Fruit fly (Drosophila melanogaster) whole organism, adult: ENCODE data around the gene Diedel2.

Source experiments
- Crg-1 ChIP-seq: fragments of 200-800 bp; sonication (Bioruptor generic); optimal IDR thresholded peaks from 2 replicates; lab custom pipeline; 2016; ENCODE audit warnings: missing biosample characterization, missing genetic modification characterization
- Mnt ChIP-seq: fragments of 200-800 bp; sonication (Bioruptor generic); optimal IDR thresholded peaks from 2 replicates; lab custom pipeline; 2016; ENCODE audit warnings: missing biosample characterization, mild to moderate bottlenecking, missing genetic modification characterization
- bab1 ChIP-seq: fragments of 200-800 bp; sonication (Bioruptor generic); optimal IDR thresholded peaks from 3 replicates; lab custom pipeline; 2019; ENCODE audit warnings: missing biosample characterization, mild to moderate bottlenecking, missing genetic modification characterization, moderate library complexity
- kay ChIP-seq: fragments of 200-800 bp; sonication (Bioruptor generic); peaks from one replicate; lab custom pipeline; 2016; ENCODE audit warnings: missing biosample characterization, missing genetic modification characterization, borderline replicate concordance

DNA sequence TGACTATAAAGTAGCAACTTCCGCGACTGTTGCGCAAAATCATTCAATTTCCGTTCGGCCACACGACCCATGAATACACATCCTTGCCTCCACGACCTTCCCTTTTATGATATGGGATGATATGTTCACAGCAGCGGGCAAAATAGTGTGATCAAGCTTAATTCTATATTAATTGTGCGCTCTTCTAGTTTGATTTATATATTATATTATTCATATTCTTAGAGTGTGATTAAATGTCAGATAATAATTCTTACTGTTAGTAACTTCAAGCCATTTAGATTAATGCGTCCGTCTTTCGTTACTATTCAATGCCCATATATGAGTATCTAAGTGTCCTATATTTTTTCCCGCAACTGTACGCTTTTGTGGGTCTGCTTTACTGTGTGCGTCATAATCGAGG is 26.9 kb upstream of the Diedel2 start:
- no peak for TF ChIP-seq bab1 (GFP tag; lab: Kevin White, UChicago)
- TF ChIP-seq Mnt (GFP tag; lab: Kevin White, UChicago): no peak
- no peak for TF ChIP-seq kay
- no peak for TF ChIP-seq Crg-1 (GFP tag; lab: Kevin White, UChicago)
